Fruit fly (Drosophila melanogaster) whole organism, embryonic: Measurements from ENCODE around the gene CG13031.

Experiments
- Antp ChIP-seq: fragments of 200-800 bp; sonication (Bioruptor generic); optimal IDR thresholded peaks from 3 replicates; lab custom pipeline; 2016; ENCODE audit warnings: missing biosample characterization, missing genetic modification characterization
- CG10209 ChIP-seq: fragments of 200-800 bp; sonication (Bioruptor generic); optimal IDR thresholded peaks from 3 replicates; lab custom pipeline; 2017; ENCODE audit warnings: missing biosample characterization, mild to moderate bottlenecking, missing genetic modification characterization, missing genetic modification reagents
- CG11247 ChIP-seq: fragments of 200-800 bp; sonication (Bioruptor generic); IDR thresholded peaks from 2 replicates; pipeline ENCODE4 v1.3.6; 2022; ENCODE audit warnings: missing biosample characterization, missing genetic modification characterization
- CG12071 ChIP-seq: fragments of 200-800 bp; sonication (Bioruptor generic); optimal IDR thresholded peaks from 3 replicates; lab custom pipeline; 2018; ENCODE audit warnings: missing biosample characterization, mild to moderate bottlenecking, missing genetic modification characterization
- CG12219 ChIP-seq: fragments of 200-800 bp; sonication (Bioruptor generic); optimal IDR thresholded peaks from 3 replicates; lab custom pipeline; 2018; ENCODE audit warnings: missing biosample characterization, mild to moderate bottlenecking, missing genetic modification characterization
- CG13123 ChIP-seq: fragments of 200-800 bp; sonication (Bioruptor generic); optimal IDR thresholded peaks from 2 replicates; lab custom pipeline; 2016; ENCODE audit warnings: missing biosample characterization, missing genetic modification characterization
- CG13287 ChIP-seq: fragments of 200-800 bp; sonication (Bioruptor generic); IDR thresholded peaks from 2 replicates; pipeline ENCODE4 v1.3.6; 2022; ENCODE audit warnings: missing biosample characterization, missing genetic modification characterization; ENCODE audit not compliant: partially characterized antibody
- CG13624 ChIP-seq: fragments of 200-800 bp; sonication (Bioruptor generic); optimal IDR thresholded peaks from 2 replicates; lab custom pipeline; 2016; ENCODE audit warnings: missing biosample characterization, missing genetic modification characterization
- CG17568 ChIP-seq: fragments of 200-800 bp; sonication (Bioruptor generic); optimal IDR thresholded peaks from 2 replicates; lab custom pipeline; 2018; ENCODE audit warnings: missing biosample characterization, mild to moderate bottlenecking, missing genetic modification characterization, moderate library complexity
- CG30431 ChIP-seq: fragments of 200-800 bp; sonication (Bioruptor generic); optimal IDR thresholded peaks from 2 replicates; lab custom pipeline; 2017; ENCODE audit warnings: missing biosample characterization, missing genetic modification characterization
- CG31365 ChIP-seq: fragments of 200-800 bp; sonication (Bioruptor generic); optimal IDR thresholded peaks from 2 replicates; lab custom pipeline; 2018; ENCODE audit warnings: missing biosample characterization, mild to moderate bottlenecking, missing genetic modification characterization
- CG34422 ChIP-seq: fragments of 200-800 bp; sonication (Bioruptor generic); IDR thresholded peaks from 3 replicates; pipeline ENCODE4 v1.3.6; 2022; ENCODE audit warnings: missing biosample characterization, missing genetic modification characterization
- CG4328 ChIP-seq: fragments of 200-800 bp; sonication (Bioruptor generic); optimal IDR thresholded peaks from 3 replicates; lab custom pipeline; 2017; ENCODE audit warnings: missing biosample characterization, missing genetic modification reagents, missing genetic modification characterization
- CG4360 ChIP-seq: fragments of 200-800 bp; sonication (Bioruptor generic); IDR thresholded peaks from 2 replicates; pipeline ENCODE4 v1.3.6; 2022; ENCODE audit warnings: missing biosample characterization, missing genetic modification characterization
- CG4707 ChIP-seq: fragments of 200-800 bp; sonication (Bioruptor generic); optimal IDR thresholded peaks from 2 replicates; lab custom pipeline; 2018; ENCODE audit warnings: missing biosample characterization, mild to moderate bottlenecking, missing genetic modification characterization, moderate library complexity
- Camta ChIP-seq: fragments of 200-800 bp; sonication (Bioruptor generic); optimal IDR thresholded peaks from 2 replicates; lab custom pipeline; 2016; ENCODE audit warnings: missing biosample characterization, missing genetic modification characterization
- D ChIP-seq, 2 experiments: fragments of 200-800 bp in 1 of 2; fragments of >200 bp in 1 of 2; sonication (Bioruptor generic) in 1 of 2; optimal IDR thresholded peaks; 2 replicates in 1 of 2; 3 replicates in 1 of 2; lab custom pipeline; 2017; ENCODE audit warnings: mild to moderate bottlenecking in 1 of 2, missing biosample characterization in 1 of 2, missing genetic modification characterization in 1 of 2, missing genetic modification reagents in 1 of 2
- Elba2 ChIP-seq: fragments of 200-800 bp; sonication (Bioruptor generic); optimal IDR thresholded peaks from 3 replicates; lab custom pipeline; 2016; ENCODE audit warnings: missing biosample characterization, missing genetic modification characterization
- Ets97D ChIP-seq: fragments of 200-800 bp; sonication (Bioruptor generic); optimal IDR thresholded peaks from 3 replicates; lab custom pipeline; 2016; ENCODE audit warnings: missing biosample characterization, missing genetic modification characterization
- HLHmδ ChIP-seq: fragments of 200-800 bp; sonication (Bioruptor generic); optimal IDR thresholded peaks from 2 replicates; lab custom pipeline; 2018; ENCODE audit warnings: missing biosample characterization, mild to moderate bottlenecking, missing genetic modification characterization, moderate library complexity
- Hey ChIP-seq: fragments of 200-800 bp; sonication (Bioruptor generic); optimal IDR thresholded peaks from 3 replicates; lab custom pipeline; 2018; ENCODE audit warnings: missing biosample characterization, mild to moderate bottlenecking, missing genetic modification characterization
- HmgZ ChIP-seq: fragments of 200-800 bp; sonication (Bioruptor generic); optimal IDR thresholded peaks from 2 replicates; lab custom pipeline; 2018; ENCODE audit warnings: missing biosample characterization, mild to moderate bottlenecking, missing genetic modification characterization
- Hr51 ChIP-seq, 2 experiments: fragments of 200-800 bp; sonication (Bioruptor generic); optimal IDR thresholded peaks; 2 replicates in 1 of 2; 3 replicates in 1 of 2; lab custom pipeline; 2016 to 2018; ENCODE audit warnings: missing biosample characterization in 2 of 2, missing genetic modification characterization in 2 of 2, mild to moderate bottlenecking in 1 of 2, moderate library complexity in 1 of 2
- MESR4 ChIP-seq: fragments of 200-800 bp; sonication (Bioruptor generic); optimal IDR thresholded peaks from 2 replicates; lab custom pipeline; 2018; ENCODE audit warnings: missing biosample characterization, mild to moderate bottlenecking, missing genetic modification characterization, moderate library complexity
- MTF-1 ChIP-seq: fragments of 200-800 bp; sonication (Bioruptor generic); optimal IDR thresholded peaks from 2 replicates; lab custom pipeline; 2018; ENCODE audit warnings: missing biosample characterization, mild to moderate bottlenecking, missing genetic modification characterization, borderline replicate concordance
- Neu2 ChIP-seq: fragments of 200-800 bp; sonication (Bioruptor generic); optimal IDR thresholded peaks from 3 replicates; lab custom pipeline; 2016; ENCODE audit warnings: missing biosample characterization, missing genetic modification characterization, borderline replicate concordance
- Nf-YC ChIP-seq: fragments of 200-800 bp; optimal IDR thresholded peaks from 3 replicates; lab custom pipeline; 2019; ENCODE audit warnings: missing biosample characterization, mild to moderate bottlenecking, missing genetic modification characterization, moderate library complexity
- Sin3A ChIP-seq: fragments of >200 bp; optimal IDR thresholded peaks from 2 replicates; lab custom pipeline; 2018
- Spps ChIP-seq: fragments of 200-800 bp; sonication (Bioruptor generic); optimal IDR thresholded peaks from 2 replicates; lab custom pipeline; 2018; ENCODE audit warnings: missing biosample characterization, mild to moderate bottlenecking, missing genetic modification characterization
- Ssrp ChIP-seq: fragments of 200-800 bp; sonication (Bioruptor generic); optimal IDR thresholded peaks from 2 replicates; lab custom pipeline; 2018; ENCODE audit warnings: missing biosample characterization, mild to moderate bottlenecking, missing genetic modification characterization, moderate library complexity
- ash1 ChIP-seq: fragments of 200-800 bp; sonication (Bioruptor generic); optimal IDR thresholded peaks from 2 replicates; lab custom pipeline; 2018; ENCODE audit warnings: missing biosample characterization, mild to moderate bottlenecking, missing genetic modification characterization
- bcd ChIP-seq: fragments of 200-800 bp; sonication (Bioruptor generic); optimal IDR thresholded peaks from 2 replicates; lab custom pipeline; 2017; ENCODE audit warnings: missing biosample characterization, mild to moderate bottlenecking, missing genetic modification characterization
- bigmax ChIP-seq: fragments of 200-800 bp; sonication (Bioruptor generic); optimal IDR thresholded peaks from 2 replicates; lab custom pipeline; 2018; ENCODE audit warnings: missing biosample characterization, mild to moderate bottlenecking, missing genetic modification characterization
- btn ChIP-seq: fragments of 200-800 bp; sonication (Bioruptor generic); optimal IDR thresholded peaks from 2 replicates; lab custom pipeline; 2016; ENCODE audit warnings: missing biosample characterization, missing genetic modification characterization
- crol ChIP-seq: fragments of 200-800 bp; sonication (Bioruptor generic); IDR thresholded peaks from 2 replicates; pipeline ENCODE4 v1.3.6; 2022; ENCODE audit warnings: missing biosample characterization, missing genetic modification characterization
- fd64A ChIP-seq: fragments of 200-800 bp; sonication (Bioruptor generic); optimal IDR thresholded peaks from 3 replicates; lab custom pipeline; 2018; ENCODE audit warnings: missing biosample characterization, mild to moderate bottlenecking, missing genetic modification characterization
- gem ChIP-seq: fragments of 200-800 bp; sonication (Bioruptor generic); optimal IDR thresholded peaks from 2 replicates; lab custom pipeline; 2019; ENCODE audit warnings: missing biosample characterization, mild to moderate bottlenecking, missing genetic modification characterization, moderate library complexity
- h ChIP-seq: fragments of >200 bp; optimal IDR thresholded peaks from 2 replicates; lab custom pipeline; 2017
- jigr1 ChIP-seq: fragments of 200-800 bp; sonication (Bioruptor generic); IDR thresholded peaks from 3 replicates; pipeline ENCODE4 v1.3.6; 2022; ENCODE audit warnings: missing biosample characterization, missing genetic modification characterization
- klu ChIP-seq: fragments of 200-800 bp; sonication (Bioruptor generic); IDR thresholded peaks from 2 replicates; pipeline ENCODE4 v1.3.6; 2022; ENCODE audit warnings: missing biosample characterization, missing genetic modification characterization
- lilli ChIP-seq: fragments of 200-800 bp; sonication (Bioruptor generic); optimal IDR thresholded peaks from 3 replicates; lab custom pipeline; 2016; ENCODE audit warnings: missing biosample characterization, missing genetic modification characterization
- pb ChIP-seq: fragments of 200-800 bp; sonication (Bioruptor generic); optimal IDR thresholded peaks from 3 replicates; lab custom pipeline; 2016; ENCODE audit warnings: missing biosample characterization, missing genetic modification characterization
- pita ChIP-seq: fragments of 200-800 bp; sonication (Bioruptor generic); optimal IDR thresholded peaks from 2 replicates; lab custom pipeline; 2017; ENCODE audit warnings: missing biosample characterization, mild to moderate bottlenecking, missing genetic modification characterization
- seq ChIP-seq: fragments of 200-800 bp; sonication (Bioruptor generic); IDR thresholded peaks from 2 replicates; pipeline ENCODE4 v1.3.6; 2022; ENCODE audit warnings: missing biosample characterization, missing genetic modification characterization
- slou ChIP-seq: fragments of 200-800 bp; sonication (Bioruptor generic); optimal IDR thresholded peaks from 3 replicates; lab custom pipeline; 2016; ENCODE audit warnings: missing biosample characterization, missing genetic modification characterization
- sr ChIP-seq: fragments of 200-800 bp; sonication (Bioruptor generic); IDR thresholded peaks from 3 replicates; pipeline ENCODE4 v1.3.6; 2022; ENCODE audit warnings: missing biosample characterization, missing genetic modification characterization
- twi ChIP-seq: fragments of 200-800 bp; optimal IDR thresholded peaks from 2 replicates; lab custom pipeline; 2019; ENCODE audit warnings: missing biosample characterization, mild to moderate bottlenecking, missing genetic modification characterization, moderate library complexity
- zen2 ChIP-seq: fragments of 200-800 bp; sonication (Bioruptor generic); IDR thresholded peaks from 3 replicates; pipeline ENCODE4 v1.3.6; 2022; ENCODE audit warnings: missing biosample characterization, missing genetic modification characterization; ENCODE audit not compliant: partially characterized antibody
- zfh2 ChIP-seq: fragments of 200-800 bp; sonication (Bioruptor generic); optimal IDR thresholded peaks from 2 replicates; lab custom pipeline; 2016; ENCODE audit warnings: missing biosample characterization, missing genetic modification characterization

The CG13031 gene

dm6 chr3L:16710258-16711020 lies 14.2 kb upstream of the CG13031 start (continued):
- TF ChIP-seq CG12071 (GFP tag; lab: Kevin White, UChicago) (no peak), twi (no peak), HLHmδ (GFP tag; lab: Kevin White, UChicago) (no peak), btn (GFP tag; lab: Kevin White, UChicago) (no peak), Camta (no peak), Ssrp (peak; percentile 6), jigr1 (GFP tag; lab: Robert Waterston, UW) (no peak), sr (GFP tag; lab: Robert Waterston, UW) (no peak; the same call in 2 of the 3 replicates), Spps (no peak), pita (GFP tag; lab: Kevin White, UChicago) (no peak), ash1 (GFP tag; lab: Kevin White, UChicago) (no peak), seq (no peak), zfh2 (no peak), CG11247 (no peak), gem (tag; lab: Kevin White, UChicago) (peak; percentile 75), CG4328 (peak; percentile 1), klu (GFP tag; lab: Robert Waterston, UW) (peak; percentile 59; the same call in 1 of the 2 replicates), CG4707 (GFP tag; lab: Kevin White, UChicago) (no peak), CG4360 (GFP tag; lab: Robert Waterston, UW) (no peak; the same call in 1 of the 2 replicates), Hey (tag; lab: Kevin White, UChicago) (no peak), slou (no peak), bigmax (GFP tag; lab: Kevin White, UChicago) (no peak), CG34422 (0 out of 3 replicates have a peak, but pooled peaks have one; percentile 10), CG13624 (GFP tag; lab: Kevin White, UChicago) (no peak), Ets97D (GFP tag; lab: Kevin White, UChicago) (no peak), HmgZ (tag; lab: Kevin White, UChicago) (no peak), zen2 (no peak), Antp (GFP tag; lab: Kevin White, UChicago) (no peak), pb (GFP tag; lab: Kevin White, UChicago) (no peak), CG13287 (GFP tag; lab: Robert Waterston, UW) (no peak), CG31365 (tag; lab: Kevin White, UChicago) (no peak), Hr51 (GFP tag; optimal IDR thresholded peaks at IDR 0.05; lab: Kevin White, UChicago) (peak in 1 of 2 experiments; percentile 19), Sin3A (no peak), fd64A (no peak), CG17568 (no peak), bcd (peak; percentile 53), D (optimal IDR thresholded peaks at IDR 0.05; lab: Kevin White, UChicago) (no peak), D (GFP tag; optimal IDR thresholded peaks at IDR 0.05; lab: Kevin White, UChicago) (peak; percentile 26), CG10209 (GFP tag; lab: Kevin White, UChicago) (peak; percentile 32), h (lab: Kevin White, UChicago) (no peak), CG30431 (GFP tag; lab: Kevin White, UChicago) (peak; percentile 1), MTF-1 (no peak), crol (no peak), Elba2 (GFP tag; lab: Kevin White, UChicago) (no peak), CG13123 (no peak), Neu2 (GFP tag; lab: Kevin White, UChicago) (no peak), lilli (GFP tag; lab: Kevin White, UChicago) (peak; percentile 3), CG12219 (GFP tag; lab: Kevin White, UChicago) (no peak), Nf-YC (tag; lab: Kevin White, UChicago) (peak; percentile 39), MESR4 (no peak)
